Worm (Caenorhabditis elegans): ENCODE measurements around the gene R08A2.9.

The R08A2.9 gene

ce11 chrV:14696604-14697307 is 11.3 kb upstream of the R08A2.9 start, which contains the start of gene unc-112 (continued):
- TF ChIP-seq dpl-1 (GFP tag; optimal IDR thresholded peaks at IDR 0.05) (no peak), F23B12.7 (tag; optimal IDR thresholded peaks at IDR 0.05; ENCODE audit: insufficient read depth) (peak; percentile 81), zim-3 (tag; optimal IDR thresholded peaks at IDR 0.05) (no peak), pha-4 (tag; optimal IDR thresholded peaks at IDR 0.05) (no peak), Y56A3A.18 (GFP tag; IDR thresholded peaks at IDR 0.05) (no peak), C17E4.6 (GFP tag; IDR thresholded peaks at IDR 0.05) (0 out of 2 replicates have a peak, but pooled peaks have one; percentile 20), tbp1 (GFP tag; optimal IDR thresholded peaks at IDR 0.05) (peak; percentile 32), hmg-20 (GFP tag; IDR thresholded peaks at IDR 0.05) (peak; percentile 59; the same call in 1 of the 2 replicates), zfh-2 (GFP tag; conservative IDR thresholded peaks at IDR 0.05) (peak; percentile 97), egrh-3 (GFP tag; IDR thresholded peaks at IDR 0.05) (peak; percentile 51; the same call in 1 of the 2 replicates), snpc-1.1 (tag; optimal IDR thresholded peaks at IDR 0.05; ENCODE audit: insufficient read depth) (no peak), cebp-1 (GFP tag; IDR thresholded peaks at IDR 0.05) (no peak), cebp-1 (tag; optimal IDR thresholded peaks at IDR 0.05) (peak; percentile 73), ceh-100 (GFP tag; IDR thresholded peaks at IDR 0.05) (no peak), ceh-91 (GFP tag; IDR thresholded peaks at IDR 0.05) (no peak), lin-54 (GFP tag; optimal IDR thresholded peaks at IDR 0.05) (peak; percentile 31), K12H6.12 (tag; optimal IDR thresholded peaks at IDR 0.05) (peak; percentile 84), nhr-179 (tag; optimal IDR thresholded peaks at IDR 0.05) (no peak), B0035.1 (tag; optimal IDR thresholded peaks at IDR 0.05) (no peak), ztf-26 (tag; optimal IDR thresholded peaks at IDR 0.05) (peak; percentile 28), dpff-1 (tag; optimal IDR thresholded peaks at IDR 0.05) (no peak), atf-7 (tag; optimal IDR thresholded peaks at IDR 0.05) (no peak), snpc-3.4 (tag; optimal IDR thresholded peaks at IDR 0.05) (no peak), hsf-1 (GFP tag; IDR thresholded peaks at IDR 0.05) (0 out of 2 replicates have a peak, but pooled peaks have one; percentile 18), hmg-1.2 (GFP tag; IDR thresholded peaks at IDR 0.05) (peak; percentile 86), egl-44 (GFP tag; IDR thresholded peaks at IDR 0.05) (0 out of 2 replicates have a peak, but pooled peaks have one; percentile 12), F57C9.4 (tag; optimal IDR thresholded peaks at IDR 0.05) (no peak), let-607 (tag; optimal IDR thresholded peaks at IDR 0.05) (peak; percentile 25 to 29), ztf-28 (GFP tag; IDR thresholded peaks at IDR 0.05) (no peak), K11D2.4 (GFP tag; IDR thresholded peaks at IDR 0.05) (0 out of 2 replicates have a peak, but pooled peaks have one; percentile 26), lir-1 (GFP tag; conservative IDR thresholded peaks at IDR 0.05) (no peak), attf-3 (GFP tag; conservative IDR thresholded peaks at IDR 0.05) (no peak), ets-4 (GFP tag; optimal IDR thresholded peaks at IDR 0.05) (peak; percentile 50), sptf-2 (GFP tag; optimal IDR thresholded peaks at IDR 0.05) (no peak), mcd-1 (GFP tag; IDR thresholded peaks at IDR 0.05) (peak; percentile 76), tbx-9 (tag; optimal IDR thresholded peaks at IDR 0.05; ENCODE audit: borderline replicate concordance) (no peak), ceh-27 (GFP tag; optimal IDR thresholded peaks at IDR 0.05) (peak; percentile 62), madf-6 (GFP tag; IDR thresholded peaks at IDR 0.05) (no peak), aptf-3 (GFP tag; IDR thresholded peaks at IDR 0.05) (no peak), sea-2 (GFP tag; IDR thresholded peaks at IDR 0.05) (no peak), nhr-120 (GFP tag; IDR thresholded peaks at IDR 0.05) (no peak), let-526 (GFP tag; IDR thresholded peaks at IDR 0.05) (0 out of 2 replicates have a peak, but pooled peaks have one; percentile 39), B0261.1 (tag; optimal IDR thresholded peaks at IDR 0.05) (no peak), madf-8 (GFP tag; conservative IDR thresholded peaks at IDR 0.05) (no peak), snpc-4 (GFP tag; optimal IDR thresholded peaks at IDR 0.05) (peak; percentile 46), snpc-4 (tag; optimal IDR thresholded peaks at IDR 0.05) (peak; percentile 31 to 76 (median 56)), madf-3 (GFP tag; IDR thresholded peaks at IDR 0.05) (0 out of 2 replicates have a peak, but pooled peaks have one; percentile 12)
